Fruit fly (Drosophila melanogaster) whole organism, embryonic: ENCODE results near the gene Rpp14b.

Source experiments
- Atf6 ChIP-seq: fragments of 200-800 bp; sonication (Bioruptor generic); IDR thresholded peaks from 2 replicates; pipeline ENCODE4 v1.3.6; 2022; ENCODE audit warnings: missing biosample characterization, missing genetic modification characterization
- CG10274 ChIP-seq: fragments of 200-800 bp; sonication (Bioruptor generic); optimal IDR thresholded peaks from 3 replicates; lab custom pipeline; 2017; ENCODE audit warnings: missing biosample characterization, mild to moderate bottlenecking, missing genetic modification characterization
- CG11456 ChIP-seq: fragments of 200-800 bp; sonication (Bioruptor generic); IDR thresholded peaks from 3 replicates; pipeline ENCODE4 v1.3.6; 2022; ENCODE audit warnings: missing biosample characterization, missing genetic modification characterization
- CG11695 ChIP-seq: fragments of 200-800 bp; sonication (Bioruptor generic); IDR thresholded peaks from 3 replicates; pipeline ENCODE4 v1.3.6; 2022; ENCODE audit warnings: missing biosample characterization, missing genetic modification characterization
- CG12744 ChIP-seq: fragments of 200-800 bp; sonication (Bioruptor generic); optimal IDR thresholded peaks from 2 replicates; lab custom pipeline; 2016; ENCODE audit warnings: missing biosample characterization, missing genetic modification characterization
- CG13287 ChIP-seq: fragments of 200-800 bp; sonication (Bioruptor generic); IDR thresholded peaks from 2 replicates; pipeline ENCODE4 v1.3.6; 2022; ENCODE audit warnings: missing biosample characterization, missing genetic modification characterization; ENCODE audit not compliant: partially characterized antibody
- CG13894 ChIP-seq: fragments of 200-800 bp; sonication (Bioruptor generic); optimal IDR thresholded peaks from 3 replicates; lab custom pipeline; 2018; ENCODE audit warnings: missing biosample characterization, mild to moderate bottlenecking, missing genetic modification characterization, moderate library complexity
- CG14014 ChIP-seq: fragments of 200-800 bp; sonication (Bioruptor generic); IDR thresholded peaks from 2 replicates; pipeline ENCODE4 v1.3.6; 2022; ENCODE audit warnings: missing biosample characterization, missing genetic modification characterization
- CG14710 ChIP-seq: fragments of 200-800 bp; sonication (Bioruptor generic); optimal IDR thresholded peaks from 3 replicates; lab custom pipeline; 2019; ENCODE audit warnings: missing biosample characterization, mild to moderate bottlenecking, missing genetic modification characterization, moderate library complexity
- CG15514 ChIP-seq: fragments of 200-800 bp; sonication (Bioruptor generic); optimal IDR thresholded peaks from 3 replicates; lab custom pipeline; 2017; ENCODE audit warnings: missing biosample characterization, missing genetic modification characterization, mild to moderate bottlenecking, moderate library complexity, missing genetic modification reagents
- CG16813 ChIP-seq: fragments of 200-800 bp; sonication (Bioruptor generic); IDR thresholded peaks from 3 replicates; pipeline ENCODE4 v1.3.6; 2022; ENCODE audit warnings: missing biosample characterization, missing genetic modification characterization; ENCODE audit not compliant: partially characterized antibody
- CG16863 ChIP-seq: fragments of 200-800 bp; sonication (Bioruptor generic); optimal IDR thresholded peaks from 3 replicates; lab custom pipeline; 2016; ENCODE audit warnings: missing biosample characterization, missing genetic modification characterization
- CG18599 ChIP-seq: fragments of 200-800 bp; sonication (Bioruptor generic); optimal IDR thresholded peaks from 3 replicates; lab custom pipeline; 2017; ENCODE audit warnings: missing biosample characterization, missing genetic modification characterization, mild to moderate bottlenecking, moderate library complexity, missing genetic modification reagents
- CG2116 ChIP-seq: fragments of 200-800 bp; sonication (Bioruptor generic); optimal IDR thresholded peaks from 3 replicates; lab custom pipeline; 2018; ENCODE audit warnings: missing biosample characterization, mild to moderate bottlenecking, missing genetic modification characterization
- CG30403 ChIP-seq: fragments of 200-800 bp; sonication (Bioruptor generic); optimal IDR thresholded peaks from 3 replicates; lab custom pipeline; 2016; ENCODE audit warnings: missing biosample characterization, missing genetic modification characterization
- CG3726 ChIP-seq: fragments of 200-800 bp; sonication (Bioruptor generic); IDR thresholded peaks from 3 replicates; pipeline ENCODE4, ENCODE4 v1.3.6; 2022; ENCODE audit warnings: missing biosample characterization, missing genetic modification characterization
- CG4424 ChIP-seq: fragments of 200-800 bp; sonication (Bioruptor generic); optimal IDR thresholded peaks from 3 replicates; lab custom pipeline; 2016; ENCODE audit warnings: missing biosample characterization, missing genetic modification characterization
- CG4617 ChIP-seq: fragments of 200-800 bp; sonication (Bioruptor generic); optimal IDR thresholded peaks from 3 replicates; lab custom pipeline; 2016; ENCODE audit warnings: missing biosample characterization, missing genetic modification characterization, borderline replicate concordance
- CG7271 ChIP-seq: fragments of 200-800 bp; sonication (Bioruptor generic); optimal IDR thresholded peaks from 2 replicates; lab custom pipeline; 2018; ENCODE audit warnings: missing biosample characterization, mild to moderate bottlenecking, missing genetic modification characterization, moderate library complexity
- CG8924 ChIP-seq: fragments of 200-800 bp; optimal IDR thresholded peaks from 3 replicates; lab custom pipeline; 2019; ENCODE audit warnings: missing biosample characterization, mild to moderate bottlenecking, missing genetic modification characterization, moderate library complexity
- CoRest ChIP-seq: fragments of 200-800 bp; sonication (Bioruptor generic); optimal IDR thresholded peaks from 3 replicates; lab custom pipeline; 2018; ENCODE audit warnings: missing biosample characterization, mild to moderate bottlenecking, missing genetic modification characterization, moderate library complexity
- Dbx ChIP-seq: fragments of 200-800 bp; sonication (Bioruptor generic); IDR thresholded peaks from 3 replicates; pipeline ENCODE4 v1.3.6; 2022; ENCODE audit warnings: missing biosample characterization, missing genetic modification characterization
- Nf-YC ChIP-seq: fragments of 200-800 bp; optimal IDR thresholded peaks from 3 replicates; lab custom pipeline; 2019; ENCODE audit warnings: missing biosample characterization, mild to moderate bottlenecking, missing genetic modification characterization, moderate library complexity
- Rx ChIP-seq: fragments of 200-800 bp; sonication (Bioruptor generic); IDR thresholded peaks from 2 replicates; pipeline ENCODE4 v1.3.6; 2022; ENCODE audit warnings: missing biosample characterization, missing genetic modification characterization
- Sry-β ChIP-seq: fragments of 200-800 bp; sonication (Bioruptor generic); optimal IDR thresholded peaks from 2 replicates; lab custom pipeline; 2018; ENCODE audit warnings: missing biosample characterization, mild to moderate bottlenecking, missing genetic modification characterization, moderate library complexity
- Xbp1 ChIP-seq: fragments of 200-800 bp; sonication (Bioruptor generic); optimal IDR thresholded peaks from 3 replicates; lab custom pipeline; 2016; ENCODE audit warnings: missing biosample characterization, mild to moderate bottlenecking, missing genetic modification characterization
- Xrp1 ChIP-seq: fragments of 200-800 bp; sonication (Bioruptor generic); IDR thresholded peaks from 2 replicates; pipeline ENCODE4 v1.3.6; 2022; ENCODE audit warnings: missing biosample characterization, missing genetic modification characterization
- abd-A ChIP-seq: fragments of 200-800 bp; sonication (Bioruptor generic); optimal IDR thresholded peaks from 3 replicates; lab custom pipeline; 2019; ENCODE audit warnings: missing biosample characterization, mild to moderate bottlenecking, missing genetic modification characterization, moderate library complexity
- bsh ChIP-seq, 2 experiments: fragments of 200-800 bp; sonication (Bioruptor generic); optimal IDR thresholded peaks; 2 replicates each; lab custom pipeline; 2017 to 2018; ENCODE audit warnings: mild to moderate bottlenecking in 2 of 2, missing biosample characterization in 2 of 2, missing genetic modification characterization in 2 of 2, moderate library complexity in 1 of 2
- chif ChIP-seq, 2 experiments: fragments of 200-800 bp; sonication (Bioruptor generic); optimal IDR thresholded peaks; 3 replicates each; lab custom pipeline; 2016; ENCODE audit warnings: missing biosample characterization in 2 of 2, missing genetic modification characterization in 2 of 2
- chinmo ChIP-seq: fragments of 200-800 bp; sonication (Bioruptor generic); IDR thresholded peaks from 4 replicates; pipeline ENCODE4 v1.3.6; 2022; ENCODE audit warnings: missing biosample characterization, missing genetic modification characterization; ENCODE audit not compliant: partially characterized antibody
- chn ChIP-seq: fragments of 200-800 bp; sonication (Bioruptor generic); optimal IDR thresholded peaks from 2 replicates; lab custom pipeline; 2016; ENCODE audit warnings: missing biosample characterization, missing genetic modification characterization
- dm ChIP-seq: fragments of 200-800 bp; sonication (Bioruptor generic); optimal IDR thresholded peaks from 3 replicates; lab custom pipeline; 2016; ENCODE audit warnings: missing biosample characterization, missing genetic modification characterization
- ewg ChIP-seq: fragments of 200-800 bp; sonication (Bioruptor generic); optimal IDR thresholded peaks from 3 replicates; lab custom pipeline; 2017; ENCODE audit warnings: mild to moderate bottlenecking, missing biosample characterization, missing genetic modification reagents, missing genetic modification characterization
- gfzf ChIP-seq: fragments of 200-800 bp; sonication (Bioruptor generic); optimal IDR thresholded peaks from 2 replicates; lab custom pipeline; 2016; ENCODE audit warnings: missing biosample characterization, mild to moderate bottlenecking, missing genetic modification characterization, moderate library complexity
- hb ChIP-seq: fragments of 200-800 bp; sonication (Bioruptor generic); IDR thresholded peaks from 3 replicates; pipeline ENCODE4 v1.3.6; 2022; ENCODE audit warnings: missing biosample characterization, missing genetic modification characterization; ENCODE audit not compliant: partially characterized antibody
- her ChIP-seq: fragments of 200-800 bp; sonication (Bioruptor generic); optimal IDR thresholded peaks from 2 replicates; lab custom pipeline; 2016; ENCODE audit warnings: missing biosample characterization, missing genetic modification characterization
- knrl ChIP-seq: fragments of 200-800 bp; sonication (Bioruptor generic); IDR thresholded peaks from 3 replicates; pipeline ENCODE4 v1.3.6; 2022; ENCODE audit warnings: missing biosample characterization, missing genetic modification characterization; ENCODE audit not compliant: partially characterized antibody
- lbe ChIP-seq: fragments of 200-800 bp; sonication (Bioruptor generic); optimal IDR thresholded peaks from 2 replicates; lab custom pipeline; 2016; ENCODE audit warnings: missing biosample characterization, mild to moderate bottlenecking, missing genetic modification characterization
- luna ChIP-seq: fragments of 200-800 bp; sonication (Bioruptor generic); optimal IDR thresholded peaks from 2 replicates; lab custom pipeline; 2016; ENCODE audit warnings: missing biosample characterization, missing genetic modification characterization
- maf-S ChIP-seq: fragments of 200-800 bp; sonication (Bioruptor generic); optimal IDR thresholded peaks from 2 replicates; lab custom pipeline; 2016; ENCODE audit warnings: missing biosample characterization, missing genetic modification characterization
- mam ChIP-seq: fragments of 200-800 bp; sonication (Bioruptor generic); optimal IDR thresholded peaks from 3 replicates; lab custom pipeline; 2016; ENCODE audit warnings: missing biosample characterization, missing genetic modification characterization
- nmo ChIP-seq: fragments of 200-800 bp; sonication (Bioruptor generic); optimal IDR thresholded peaks from 2 replicates; lab custom pipeline; 2018; ENCODE audit warnings: missing biosample characterization, mild to moderate bottlenecking, missing genetic modification characterization, moderate library complexity
- row ChIP-seq: fragments of 200-800 bp; sonication (Bioruptor generic); IDR thresholded peaks from 3 replicates; pipeline ENCODE4 v1.3.6; 2022; ENCODE audit warnings: missing biosample characterization, missing genetic modification characterization
- scrt ChIP-seq: fragments of 200-800 bp; sonication (Bioruptor generic); optimal IDR thresholded peaks from 2 replicates; lab custom pipeline; 2018; ENCODE audit warnings: missing biosample characterization, mild to moderate bottlenecking, missing genetic modification characterization, moderate library complexity
- shn ChIP-seq: fragments of 200-800 bp; sonication (Bioruptor generic); optimal IDR thresholded peaks from 3 replicates; lab custom pipeline; 2016; ENCODE audit warnings: missing biosample characterization, missing genetic modification characterization
- sqz ChIP-seq: fragments of 200-800 bp; sonication (Bioruptor generic); optimal IDR thresholded peaks from 3 replicates; lab custom pipeline; 2018; ENCODE audit warnings: missing biosample characterization, mild to moderate bottlenecking, missing genetic modification characterization

Rpp14b gene

dm6 chr3R:30058057-30058868, 2.5 kb downstream of the Rpp14b start, which contains the start of gene sima:
TSS of gene sima (plus strand) at chr3R:30058311.
- TF ChIP-seq CG15514 (GFP tag; lab: Kevin White, UChicago) (peak; percentile 57), CG11456 (no peak), maf-S (GFP tag; lab: Kevin White, UChicago) (peak; percentile 55), chn (GFP tag; lab: Kevin White, UChicago) (peak; percentile 37), CG11695 (0 out of 3 replicates have a peak, but pooled peaks have one; percentile 34), CG13287 (GFP tag; lab: Robert Waterston, UW) (peak; percentile 25; the same call in 1 of the 2 replicates), dm (GFP tag; lab: Kevin White, UChicago) (peak; percentile 32), CG4424 (GFP tag; lab: Kevin White, UChicago) (peak; percentile 10), luna (GFP tag; lab: Kevin White, UChicago) (peak; percentile 1), sqz (GFP tag; lab: Kevin White, UChicago) (peak; percentile 19), CG30403 (peak; percentile 37), CG2116 (GFP tag; lab: Kevin White, UChicago) (peak; percentile 34), CG14014 (0 out of 2 replicates have a peak, but pooled peaks have one; percentile 31), lbe (GFP tag; lab: Kevin White, UChicago) (peak; percentile 3), CG7271 (tag; lab: Kevin White, UChicago) (peak; percentile 14), CG13894 (tag; lab: Kevin White, UChicago) (peak; percentile 56), CG10274 (GFP tag; lab: Kevin White, UChicago) (no peak), nmo (peak; percentile 51), gfzf (GFP tag; lab: Kevin White, UChicago) (peak; percentile 96), Dbx (no peak), CG3726 (GFP tag; lab: Robert Waterston, UW) (no peak), CG16813 (no peak), Rx (GFP tag; lab: Robert Waterston, UW) (no peak), shn (GFP tag; lab: Kevin White, UChicago) (peak; percentile 6), CoRest (tag; lab: Kevin White, UChicago) (peak; percentile 46), Atf6 (GFP tag; lab: Robert Waterston, UW) (no peak), bsh (GFP tag; optimal IDR thresholded peaks at IDR 0.05; lab: Kevin White, UChicago) (no peak), mam (GFP tag; lab: Kevin White, UChicago) (peak; percentile 32), CG16863 (GFP tag; lab: Kevin White, UChicago) (peak; percentile 23), row (GFP tag; lab: Robert Waterston, UW) (peak; percentile 80), Sry-β (GFP tag; lab: Kevin White, UChicago) (peak; percentile 51), CG4617 (GFP tag; lab: Kevin White, UChicago) (peak; percentile 86), her (GFP tag; lab: Kevin White, UChicago) (peak; percentile 26), Nf-YC (tag; lab: Kevin White, UChicago) (peak; percentile 50), chinmo (GFP tag; lab: Robert Waterston, UW) (peak; percentile 87; the same call in 2 of the 4 replicates), knrl (GFP tag; lab: Robert Waterston, UW) (no peak; the same call in 2 of the 3 replicates), hb (GFP tag; lab: Robert Waterston, UW) (no peak), scrt (peak; percentile 5), Xbp1 (peak; percentile 57), CG14710 (peak; percentile 51), CG12744 (GFP tag; lab: Kevin White, UChicago) (peak; percentile 14), chif (GFP tag; optimal IDR thresholded peaks at IDR 0.05; lab: Kevin White, UChicago) (peak; percentile 4 to 18), CG18599 (GFP tag; lab: Kevin White, UChicago) (peak; percentile 24), ewg (GFP tag; lab: Kevin White, UChicago) (no peak), CG8924 (peak; percentile 55), abd-A (tag; lab: Kevin White, UChicago) (peak; percentile 61), Xrp1 (GFP tag; lab: Robert Waterston, UW) (peak; percentile 51; the same call in 1 of the 2 replicates)
